Worm (Caenorhabditis elegans): Measurements from ENCODE around the gene sec-15.
A peak's percentile ranks its signal among the peaks of the same experiment; 100 is the strongest.

- TF ChIP-seq unc-62 (GFP tag; optimal IDR thresholded peaks at IDR 0.05) (peak; percentile 80), nhr-28 (tag; optimal IDR thresholded peaks at IDR 0.05) (no peak), nhr-237 (tag; optimal IDR thresholded peaks at IDR 0.05) (no peak), sem-2 (GFP tag; optimal IDR thresholded peaks at IDR 0.05) (no peak), cnd-1 (tag; optimal IDR thresholded peaks at IDR 0.05) (no peak), drap-1 (GFP tag; optimal IDR thresholded peaks at IDR 0.05) (no peak), pha-4 (tag; optimal IDR thresholded peaks at IDR 0.05) (no peak), snpc-4 (tag; optimal IDR thresholded peaks at IDR 0.05) (no peak), lsy-2 (tag; optimal IDR thresholded peaks at IDR 0.05) (no peak)
Measured at ce11 chrX:8789014-8789506, 46.5 kb downstream of the sec-15 start, which contains the start of gene unc-27.
